Worm (Caenorhabditis elegans): ENCODE data around the gene ZK512.1.
A peak's percentile ranks its signal among the peaks of the same experiment; 100 is the strongest.

Gene ZK512.1

DNA sequence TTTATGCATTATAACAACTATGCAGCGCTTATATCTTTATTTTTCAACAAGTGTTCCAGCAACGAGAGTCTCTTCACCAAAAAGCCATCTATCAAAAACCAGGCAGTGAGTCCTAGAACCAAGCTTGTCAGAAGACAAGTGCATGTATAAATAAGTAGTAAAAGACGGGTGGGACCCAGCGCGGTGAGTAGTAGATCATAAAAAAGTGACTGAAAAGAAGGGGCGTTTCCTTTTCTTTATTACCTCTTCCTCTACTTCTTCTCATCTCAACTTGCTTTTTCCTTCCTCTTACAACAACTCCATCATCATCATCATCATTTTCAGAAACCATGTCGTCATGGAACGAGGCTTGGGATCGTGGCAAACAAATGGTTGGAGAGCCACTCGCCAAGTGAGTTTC lies 21.8 kb downstream of the ZK512.1 start, which contains the start of gene eat-4:
Gene eat-4 (plus strand): TSS at position 301 of the 400 bp plus-strand sequence.
- TF ChIP-seq unc-39 (tag; optimal IDR thresholded peaks at IDR 0.05) (no peak), ces-1 (GFP tag; optimal IDR thresholded peaks at IDR 0.05) (no peak), nhr-237 (tag; optimal IDR thresholded peaks at IDR 0.05) (no peak), drap-1 (GFP tag; optimal IDR thresholded peaks at IDR 0.05) (no peak), elt-3 (tag; optimal IDR thresholded peaks at IDR 0.05) (no peak), tbx-8 (GFP tag; optimal IDR thresholded peaks at IDR 0.05) (no peak), flh-1 (GFP tag; optimal IDR thresholded peaks at IDR 0.05) (no peak), pha-4 (tag; optimal IDR thresholded peaks at IDR 0.05) (no peak), nhr-2 (tag; optimal IDR thresholded peaks at IDR 0.05) (no peak), lsy-2 (tag; optimal IDR thresholded peaks at IDR 0.05) (no peak), hlh-1 (tag; optimal IDR thresholded peaks at IDR 0.05) (no peak), mab-5 (tag; optimal IDR thresholded peaks at IDR 0.05) (no peak), cnd-1 (tag; optimal IDR thresholded peaks at IDR 0.05) (no peak), mls-2 (tag; optimal IDR thresholded peaks at IDR 0.05) (no peak), sptf-1 (tag; optimal IDR thresholded peaks at IDR 0.05) (no peak), blmp-1 (tag; optimal IDR thresholded peaks at IDR 0.05) (no peak)

DNA sequence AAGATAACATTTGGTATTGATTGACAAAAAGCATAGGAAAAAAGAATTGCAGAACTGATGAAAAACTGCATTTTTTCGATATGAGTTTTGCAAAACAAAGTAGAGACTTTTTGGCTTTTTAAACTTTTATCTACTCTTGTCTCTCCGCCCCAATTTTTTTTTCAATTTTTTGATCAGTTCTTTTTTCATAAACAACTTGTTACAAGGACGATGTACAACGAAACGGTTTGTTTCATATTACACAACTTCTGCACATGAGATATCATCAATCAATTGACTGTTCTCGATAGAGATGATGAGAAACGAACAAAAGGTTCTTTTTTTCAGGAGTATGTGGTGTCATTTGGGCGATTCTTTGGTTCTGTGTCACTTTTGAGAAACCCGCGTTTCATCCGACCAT lies 23.9 kb downstream of the ZK512.1 start, which contains the start of gene ZK512.7:
Gene ZK512.7 (minus strand): TSS at position 101 of the 400 bp plus-strand sequence.
- no peak for TF ChIP-seq ceh-43 (GFP tag; optimal IDR thresholded peaks at IDR 0.05)
- TF ChIP-seq ceh-83 (GFP tag; optimal IDR thresholded peaks at IDR 0.05), result no peak
- TF ChIP-seq nhr-12 (tag; optimal IDR thresholded peaks at IDR 0.05), result no peak
- TF ChIP-seq elt-3 (tag; optimal IDR thresholded peaks at IDR 0.05), result no peak
- TF ChIP-seq nhr-2 (tag; optimal IDR thresholded peaks at IDR 0.05), result no peak
- no peak for TF ChIP-seq snpc-4 (tag; optimal IDR thresholded peaks at IDR 0.05)
- TF ChIP-seq unc-39 (tag; optimal IDR thresholded peaks at IDR 0.05), result no peak
- no peak for TF ChIP-seq lsy-2 (tag; optimal IDR thresholded peaks at IDR 0.05)
- no peak for TF ChIP-seq cnd-1 (tag; optimal IDR thresholded peaks at IDR 0.05)

DNA sequence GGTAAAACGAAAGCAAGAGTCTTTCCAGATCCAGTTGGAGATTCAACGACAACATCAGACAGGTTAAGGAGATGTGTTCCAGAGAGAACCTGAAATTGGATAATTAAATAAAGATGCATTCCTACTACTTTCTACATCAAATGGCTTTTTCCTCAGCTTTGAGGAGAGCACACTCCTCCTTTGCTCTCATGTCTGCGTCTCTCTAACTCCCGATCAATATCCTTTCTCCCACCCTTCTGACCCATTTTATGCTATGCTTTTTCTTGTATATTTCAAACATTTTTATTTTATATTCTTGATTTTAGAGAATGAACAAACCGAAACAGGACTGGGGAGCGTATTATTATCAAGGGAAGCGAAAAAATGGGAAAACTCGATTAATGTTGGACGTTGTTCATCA lies 29.2 kb downstream of the ZK512.1 start, which contains the start of gene ZK512.11:
Gene ZK512.11 (plus strand): TSS at position 301 of the 400 bp plus-strand sequence.
- TF ChIP-seq ces-1 (GFP tag; optimal IDR thresholded peaks at IDR 0.05) (peak; percentile 74), drap-1 (GFP tag; optimal IDR thresholded peaks at IDR 0.05) (no peak), unc-39 (tag; optimal IDR thresholded peaks at IDR 0.05) (no peak), mep-1 (tag; optimal IDR thresholded peaks at IDR 0.05) (no peak)

DNA sequence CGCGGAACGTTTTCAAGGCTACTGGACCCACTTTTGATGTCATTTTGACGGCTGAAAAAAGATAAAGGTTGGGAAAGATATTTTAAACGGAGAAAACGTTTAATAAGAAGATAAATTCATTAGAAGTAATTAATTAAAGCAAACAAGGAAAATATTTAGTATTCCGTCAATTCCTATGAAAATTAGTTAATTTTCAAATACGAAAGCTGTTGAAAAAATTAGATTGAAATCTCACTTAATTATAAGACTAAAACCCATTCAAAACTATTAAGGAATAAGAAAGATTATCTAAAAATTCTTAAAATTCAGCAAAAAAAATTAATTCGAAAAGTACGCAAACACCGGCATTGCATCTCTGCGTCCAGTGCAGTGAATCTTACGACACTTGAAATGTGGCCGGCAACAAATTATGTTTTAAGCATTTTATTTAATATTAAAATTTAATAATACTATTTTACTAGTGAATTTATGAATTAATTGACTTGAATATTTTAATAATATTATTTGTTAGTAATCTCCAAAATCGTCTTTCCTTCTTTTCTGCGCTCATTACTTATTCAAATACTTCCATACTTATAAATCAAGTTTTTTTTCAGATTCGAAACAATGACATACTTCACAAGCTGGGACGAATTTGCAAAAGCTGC lies 30.1 kb downstream of the ZK512.1 start, which contains the start of the genes ZK512.2 and ZK512.4:
Gene ZK512.2 (minus strand): TSS at position 51 of the 647 bp plus-strand sequence.
Gene ZK512.4 (plus strand): TSS at position 597 of the 647 bp plus-strand sequence.
- TF ChIP-seq lsy-2 (tag; optimal IDR thresholded peaks at IDR 0.05) (peak; percentile 24), elt-1 (tag; optimal IDR thresholded peaks at IDR 0.05; ENCODE audit: borderline replicate concordance, insufficient read depth) (no peak), zip-8 (tag; optimal IDR thresholded peaks at IDR 0.05) (no peak), unc-39 (tag; optimal IDR thresholded peaks at IDR 0.05) (no peak), nhr-12 (tag; optimal IDR thresholded peaks at IDR 0.05) (no peak), sptf-1 (tag; optimal IDR thresholded peaks at IDR 0.05) (no peak), lin-13 (tag; optimal IDR thresholded peaks at IDR 0.05) (no peak), ces-1 (GFP tag; optimal IDR thresholded peaks at IDR 0.05) (peak; percentile 53)

DNA sequence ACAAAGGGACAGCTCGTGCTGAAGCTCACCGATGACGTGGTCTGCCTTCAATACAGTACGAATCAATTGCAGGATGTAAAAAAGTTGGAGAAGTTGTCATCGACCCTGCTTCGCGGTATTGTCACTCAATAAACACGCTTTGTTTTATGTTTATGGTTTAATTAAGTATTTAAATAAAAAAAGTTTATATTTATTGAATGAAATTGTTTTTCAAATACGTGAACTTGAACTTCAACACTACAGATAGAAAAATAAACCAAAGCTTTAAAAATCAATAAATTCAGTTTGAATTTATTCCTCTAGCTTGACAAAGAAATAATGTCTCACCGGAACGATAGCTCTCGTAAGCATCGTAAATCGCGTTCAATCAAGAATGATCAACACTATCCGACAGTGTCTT lies 31.0 kb downstream of the ZK512.1 start, which contains the start of gene ZK512.8:
Gene ZK512.8 (plus strand): TSS at position 301 of the 400 bp plus-strand sequence.
- TF ChIP-seq nhr-12 (tag; optimal IDR thresholded peaks at IDR 0.05) (no peak), mab-5 (tag; optimal IDR thresholded peaks at IDR 0.05) (no peak), cnd-1 (tag; optimal IDR thresholded peaks at IDR 0.05) (no peak), ztf-11 (tag; optimal IDR thresholded peaks at IDR 0.05) (no peak), tbx-8 (GFP tag; optimal IDR thresholded peaks at IDR 0.05) (no peak), nhr-2 (tag; optimal IDR thresholded peaks at IDR 0.05) (no peak), mls-2 (tag; optimal IDR thresholded peaks at IDR 0.05) (no peak), snpc-4 (tag; optimal IDR thresholded peaks at IDR 0.05) (no peak), M03D4.4 (tag; optimal IDR thresholded peaks at IDR 0.05) (no peak), lsy-2 (tag; optimal IDR thresholded peaks at IDR 0.05) (no peak), ces-1 (GFP tag; optimal IDR thresholded peaks at IDR 0.05) (no peak), ceh-43 (GFP tag; optimal IDR thresholded peaks at IDR 0.05) (no peak), ham-2 (GFP tag; optimal IDR thresholded peaks at IDR 0.05) (no peak)

DNA sequence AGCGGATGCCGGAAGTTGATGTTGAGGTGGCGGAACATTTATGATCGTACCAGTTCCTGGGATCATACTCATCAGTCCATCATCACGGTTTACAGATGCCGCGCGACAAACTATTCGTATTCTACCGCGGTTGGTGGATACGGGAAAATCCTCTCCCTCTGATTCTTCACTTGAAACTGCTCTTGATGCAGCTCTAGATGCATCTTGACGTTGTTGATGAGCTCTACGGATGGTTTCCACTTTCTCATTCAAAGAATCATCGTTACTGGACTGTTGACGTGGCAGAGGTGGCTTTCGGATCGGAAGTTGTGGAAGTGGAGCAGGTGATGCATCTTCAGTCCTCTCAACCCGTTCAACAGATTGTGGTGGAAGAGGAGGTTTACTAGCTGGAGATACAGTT lies 34.4 kb downstream of the ZK512.1 start:
- no peak for TF ChIP-seq ham-2 (GFP tag; optimal IDR thresholded peaks at IDR 0.05)
- no peak for TF ChIP-seq elt-1 (tag; optimal IDR thresholded peaks at IDR 0.05; ENCODE audit: borderline replicate concordance, insufficient read depth)
- TF ChIP-seq mab-5 (tag; optimal IDR thresholded peaks at IDR 0.05), result no peak
- no peak for TF ChIP-seq mls-2 (tag; optimal IDR thresholded peaks at IDR 0.05)
- no peak for TF ChIP-seq nhr-2 (tag; optimal IDR thresholded peaks at IDR 0.05)
- no peak for TF ChIP-seq M03D4.4 (tag; optimal IDR thresholded peaks at IDR 0.05)
- TF ChIP-seq sptf-1 (tag; optimal IDR thresholded peaks at IDR 0.05), result no peak
- TF ChIP-seq hlh-1 (tag; optimal IDR thresholded peaks at IDR 0.05), result no peak
- no peak for TF ChIP-seq unc-39 (tag; optimal IDR thresholded peaks at IDR 0.05)
- no peak for TF ChIP-seq nhr-76 (tag; optimal IDR thresholded peaks at IDR 0.05)
- TF ChIP-seq lin-32 (GFP tag; optimal IDR thresholded peaks at IDR 0.05), result no peak
- no peak for TF ChIP-seq unc-62 (GFP tag; optimal IDR thresholded peaks at IDR 0.05)
- no peak for TF ChIP-seq ceh-43 (GFP tag; optimal IDR thresholded peaks at IDR 0.05)
- no peak for TF ChIP-seq lsy-2 (tag; optimal IDR thresholded peaks at IDR 0.05)
- TF ChIP-seq mep-1 (tag; optimal IDR thresholded peaks at IDR 0.05), result no peak
- no peak for TF ChIP-seq unc-120 (tag; optimal IDR thresholded peaks at IDR 0.05; ENCODE audit: poor library complexity, severe bottlenecking)
- no peak for TF ChIP-seq ceh-83 (GFP tag; optimal IDR thresholded peaks at IDR 0.05)
- TF ChIP-seq cnd-1 (tag; optimal IDR thresholded peaks at IDR 0.05), result no peak
- TF ChIP-seq zip-8 (tag; optimal IDR thresholded peaks at IDR 0.05), result no peak
- no peak for TF ChIP-seq drap-1 (GFP tag; optimal IDR thresholded peaks at IDR 0.05)
